Fruit fly (Drosophila melanogaster): ENCODE measurements around the gene LanA.
A peak's percentile ranks its signal among the peaks of the same experiment; 100 is the strongest.

Gene LanA

DNA sequence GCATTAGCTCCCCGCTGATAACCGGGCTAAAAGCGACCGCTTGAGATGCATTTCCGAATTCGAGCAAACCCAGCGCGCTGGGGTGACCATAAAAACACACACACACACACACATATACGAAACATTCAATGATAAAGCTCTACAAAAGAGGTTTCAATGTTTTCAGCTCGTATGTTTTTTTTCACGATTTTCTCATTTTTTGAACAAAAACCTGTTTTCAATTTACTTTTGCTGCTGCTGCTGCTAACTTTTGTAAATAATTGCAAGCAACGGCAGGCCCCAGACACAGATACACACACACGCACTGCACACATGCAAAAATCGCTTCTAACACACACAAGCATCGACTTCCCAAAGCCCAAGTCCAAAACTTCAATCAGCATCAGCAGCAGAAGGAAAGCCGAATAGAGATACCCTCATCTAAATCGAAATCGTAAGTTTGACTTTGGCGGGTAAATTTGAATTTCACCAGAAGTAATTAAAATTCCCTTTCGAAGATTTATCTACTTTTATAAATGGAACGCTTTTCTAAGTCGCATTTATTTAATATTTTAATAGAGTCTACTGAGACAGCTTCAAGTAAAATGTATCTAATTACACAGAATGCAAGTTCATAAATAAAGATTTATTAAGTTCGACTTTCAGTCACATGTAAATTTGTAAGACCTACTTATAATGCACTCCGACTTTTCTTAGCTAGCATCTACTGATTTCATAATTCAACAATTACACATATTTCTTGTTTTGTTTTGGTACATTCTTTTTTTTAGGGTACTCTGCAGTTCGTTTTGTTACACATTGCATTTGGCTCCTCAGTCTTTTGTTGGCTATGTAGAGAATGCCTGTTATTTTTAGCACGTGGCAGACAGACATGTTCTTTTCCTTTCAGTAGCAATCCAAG lies 31.6 kb upstream of the LanA start:
- peak; percentile 17 for TF ChIP-seq bab1 (GFP tag; optimal IDR thresholded peaks at IDR 0.05)
- TF ChIP-seq kay (GFP tag; ENCODE audit: borderline replicate concordance): peak; percentile 28
- no peak for TF ChIP-seq CG11617 (GFP tag; optimal IDR thresholded peaks at IDR 0.05)
- TF ChIP-seq pad (GFP tag; optimal IDR thresholded peaks at IDR 0.05): no peak

DNA sequence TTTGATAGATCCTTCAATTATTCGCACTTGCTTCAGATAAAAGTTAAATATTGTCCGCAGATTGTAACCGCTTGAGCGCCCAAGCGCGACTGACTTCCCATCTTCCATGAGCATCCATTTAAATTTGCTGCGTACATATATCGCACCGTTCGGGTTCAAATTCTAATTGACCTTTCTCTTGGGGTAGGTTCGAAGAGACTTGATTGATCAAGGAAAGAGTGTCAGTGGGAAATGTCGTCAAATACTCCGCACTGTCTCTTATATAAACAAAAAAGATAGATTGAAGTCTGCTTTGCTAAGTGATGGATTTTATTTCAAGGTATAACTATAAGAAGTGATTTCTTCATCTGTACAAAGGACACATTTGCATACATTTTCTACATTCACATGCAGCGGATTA lies 27.8 kb upstream of the LanA start, which contains the start of gene Mdr65:
Gene Mdr65, minus strand, starts transcription at position 101 of the 400 bp plus-strand sequence.
- TF ChIP-seq Crg-1 (GFP tag; optimal IDR thresholded peaks at IDR 0.05): no peak
- no peak for TF ChIP-seq ovo (GFP tag; optimal IDR thresholded peaks at IDR 0.05)
- TF ChIP-seq toe (GFP tag; optimal IDR thresholded peaks at IDR 0.05): no peak
- no peak for TF ChIP-seq CG7045 (GFP tag; optimal IDR thresholded peaks at IDR 0.05)
- no peak for TF ChIP-seq CG1620 (GFP tag; optimal IDR thresholded peaks at IDR 0.05)
- TF ChIP-seq CG7101 (tag; optimal IDR thresholded peaks at IDR 0.05): no peak
- no peak for TF ChIP-seq CG33017 (tag; optimal IDR thresholded peaks at IDR 0.05)
- TF ChIP-seq CG12768 (GFP tag; optimal IDR thresholded peaks at IDR 0.05): no peak
- TF ChIP-seq Hr96 (GFP tag; optimal IDR thresholded peaks at IDR 0.05): no peak
- no peak for TF ChIP-seq CG5204 (GFP tag; optimal IDR thresholded peaks at IDR 0.05)
- TF ChIP-seq CG14711 (tag; optimal IDR thresholded peaks at IDR 0.05): no peak
- no peak for TF ChIP-seq cic (GFP tag; optimal IDR thresholded peaks at IDR 0.05)
- TF ChIP-seq pad (GFP tag; optimal IDR thresholded peaks at IDR 0.05): no peak
- no peak for TF ChIP-seq Clk (GFP tag; optimal IDR thresholded peaks at IDR 0.05)

DNA sequence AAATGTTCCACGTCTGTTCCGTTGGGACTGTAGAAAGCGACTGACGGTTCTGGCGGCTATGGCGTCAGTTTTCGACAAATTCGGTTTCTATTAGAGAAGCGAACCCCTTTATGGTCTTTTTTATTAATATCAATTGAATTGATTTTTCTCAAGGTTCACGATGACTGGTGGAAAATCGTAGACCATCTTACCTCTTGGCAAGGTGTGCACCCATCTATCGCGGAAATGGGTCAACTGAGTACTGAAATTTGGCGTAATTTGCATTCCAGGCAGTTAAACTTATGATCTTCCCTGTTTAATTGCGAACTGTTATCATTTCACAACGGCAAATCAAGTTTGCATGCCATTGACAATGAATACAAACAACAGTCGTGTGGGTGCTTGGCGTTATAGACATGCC lies 22.1 kb upstream of the LanA start, which contains the start of gene CG10226:
Gene CG10226, minus strand, starts transcription at position 101 of the 400 bp plus-strand sequence.
- TF ChIP-seq Clk (GFP tag; optimal IDR thresholded peaks at IDR 0.05) (no peak), CG7101 (tag; optimal IDR thresholded peaks at IDR 0.05) (no peak), ovo (GFP tag; optimal IDR thresholded peaks at IDR 0.05) (no peak), CG12768 (GFP tag; optimal IDR thresholded peaks at IDR 0.05) (no peak), Crg-1 (GFP tag; optimal IDR thresholded peaks at IDR 0.05) (no peak), cic (GFP tag; optimal IDR thresholded peaks at IDR 0.05) (no peak), CG7045 (GFP tag; optimal IDR thresholded peaks at IDR 0.05) (no peak), CG14711 (tag; optimal IDR thresholded peaks at IDR 0.05) (no peak), CG1620 (GFP tag; optimal IDR thresholded peaks at IDR 0.05) (no peak), toe (GFP tag; optimal IDR thresholded peaks at IDR 0.05) (no peak), CG5204 (GFP tag; optimal IDR thresholded peaks at IDR 0.05) (no peak), bab1 (GFP tag; optimal IDR thresholded peaks at IDR 0.05) (no peak), kay (GFP tag; ENCODE audit: borderline replicate concordance) (no peak), Mnt (GFP tag; optimal IDR thresholded peaks at IDR 0.05) (no peak), pad (GFP tag; optimal IDR thresholded peaks at IDR 0.05) (no peak), tj (GFP tag; optimal IDR thresholded peaks at IDR 0.05) (no peak), CG33017 (tag; optimal IDR thresholded peaks at IDR 0.05) (no peak), CG11617 (GFP tag; optimal IDR thresholded peaks at IDR 0.05) (no peak), cnc (optimal IDR thresholded peaks at IDR 0.05) (no peak)

DNA sequence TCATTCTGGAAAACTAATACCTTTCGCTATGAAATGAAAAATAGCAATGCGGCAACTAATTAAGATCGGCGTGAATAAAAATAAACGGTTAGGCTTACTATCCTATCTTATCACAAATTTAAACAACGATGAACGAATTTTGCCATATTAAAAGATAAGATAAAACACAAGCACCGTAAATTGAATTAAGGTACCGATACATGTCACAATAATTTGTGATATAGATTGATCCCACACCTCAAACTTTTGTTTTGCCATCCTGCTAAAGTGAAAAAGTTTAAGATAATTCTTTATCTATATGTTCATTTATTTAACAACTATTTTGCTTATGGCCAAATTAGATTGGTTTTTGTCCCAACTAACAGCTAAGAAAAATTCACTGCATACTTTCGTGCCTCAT lies 16.2 kb upstream of the LanA start, which contains the start of gene CG42714:
Gene CG42714, minus strand, starts transcription at position 22 of the 400 bp plus-strand sequence.
- TF ChIP-seq CG33017 (tag; optimal IDR thresholded peaks at IDR 0.05) (no peak), CG7045 (GFP tag; optimal IDR thresholded peaks at IDR 0.05) (no peak), Mnt (GFP tag; optimal IDR thresholded peaks at IDR 0.05) (no peak), CG1620 (GFP tag; optimal IDR thresholded peaks at IDR 0.05) (no peak)

DNA sequence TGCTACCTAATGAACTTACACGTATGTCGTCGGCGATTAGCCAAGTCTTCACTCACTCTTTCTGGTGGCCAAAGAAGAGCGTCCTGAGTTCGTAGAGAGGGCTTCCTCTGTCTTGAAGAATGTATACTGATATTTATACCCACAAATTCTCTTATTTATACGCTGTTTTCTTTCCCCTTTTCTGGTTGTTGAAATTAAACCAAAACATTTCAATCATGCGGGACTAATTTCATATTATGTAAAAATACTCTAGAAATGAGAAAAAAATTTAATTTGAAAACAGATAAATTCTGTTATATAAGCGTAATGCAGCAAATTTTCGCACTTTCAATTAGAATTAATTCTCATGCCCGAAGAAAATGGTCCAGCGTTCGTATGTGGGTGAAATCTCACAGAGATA lies 15.5 kb upstream of the LanA start, which contains the start of gene BG642312:
Gene BG642312, minus strand, starts transcription at position 101 of the 400 bp plus-strand sequence.
- no peak for TF ChIP-seq CG7101 (tag; optimal IDR thresholded peaks at IDR 0.05)
- no peak for TF ChIP-seq cnc (optimal IDR thresholded peaks at IDR 0.05)
- TF ChIP-seq ovo (GFP tag; optimal IDR thresholded peaks at IDR 0.05): no peak

DNA sequence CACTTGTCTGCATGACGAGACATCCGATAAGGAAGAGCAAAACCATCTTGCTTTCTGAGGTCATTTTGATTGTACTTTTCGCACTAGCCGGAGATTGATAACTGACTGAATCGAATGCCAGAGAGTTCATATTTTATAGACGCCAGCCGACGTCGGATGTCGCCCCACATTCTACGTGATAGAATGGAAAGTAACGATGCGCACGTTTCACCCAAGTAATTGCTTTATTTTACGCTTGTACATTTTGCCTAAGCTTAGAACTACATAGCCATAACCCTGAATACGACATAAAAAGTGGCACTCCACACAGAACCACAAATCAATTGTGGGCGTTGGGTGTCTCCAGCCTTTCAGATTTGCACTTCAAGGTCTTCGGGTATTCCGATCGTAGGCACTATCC lies 14.4 kb upstream of the LanA start, which contains the start of gene CG13299:
Gene CG13299, minus strand, starts transcription at position 101 of the 400 bp plus-strand sequence.
- TF ChIP-seq CG1620 (GFP tag; optimal IDR thresholded peaks at IDR 0.05) (no peak), Hr96 (GFP tag; optimal IDR thresholded peaks at IDR 0.05) (no peak), bab1 (GFP tag; optimal IDR thresholded peaks at IDR 0.05) (no peak), Clk (GFP tag; optimal IDR thresholded peaks at IDR 0.05) (no peak), pad (GFP tag; optimal IDR thresholded peaks at IDR 0.05) (no peak), cnc (optimal IDR thresholded peaks at IDR 0.05) (no peak), kay (GFP tag; ENCODE audit: borderline replicate concordance) (no peak), tj (GFP tag; optimal IDR thresholded peaks at IDR 0.05) (no peak), CG5204 (GFP tag; optimal IDR thresholded peaks at IDR 0.05) (no peak), CG7101 (tag; optimal IDR thresholded peaks at IDR 0.05) (no peak), CG11617 (GFP tag; optimal IDR thresholded peaks at IDR 0.05) (no peak), CG7045 (GFP tag; optimal IDR thresholded peaks at IDR 0.05) (no peak), Mnt (GFP tag; optimal IDR thresholded peaks at IDR 0.05) (no peak), toe (GFP tag; optimal IDR thresholded peaks at IDR 0.05) (no peak), CG12768 (GFP tag; optimal IDR thresholded peaks at IDR 0.05) (no peak), cic (GFP tag; optimal IDR thresholded peaks at IDR 0.05) (no peak), ovo (GFP tag; optimal IDR thresholded peaks at IDR 0.05) (no peak), CG33017 (tag; optimal IDR thresholded peaks at IDR 0.05) (no peak), CG14711 (tag; optimal IDR thresholded peaks at IDR 0.05) (no peak), Crg-1 (GFP tag; optimal IDR thresholded peaks at IDR 0.05) (no peak)
